Fruit fly (Drosophila melanogaster): ENCODE measurements around the gene CG12204.
A peak's percentile ranks its signal among the peaks of the same experiment; 100 is the strongest.

CG12204 gene

dm6 chrX:19495611-19496583 is 1.7 kb upstream of the CG12204 start (continued):
- TF ChIP-seq cad (GFP tag; optimal IDR thresholded peaks at IDR 0.05) (no peak), fd3F (GFP tag; optimal IDR thresholded peaks at IDR 0.05) (peak; percentile 45), chif (GFP tag; optimal IDR thresholded peaks at IDR 0.05) (peak; percentile 19 to 40), kah (GFP tag; optimal IDR thresholded peaks at IDR 0.05) (no peak), NC2α (GFP tag; optimal IDR thresholded peaks at IDR 0.05) (no peak), sim (GFP tag; IDR thresholded peaks at IDR 0.05) (no peak), Adf1 (GFP tag; IDR thresholded peaks at IDR 0.05) (peak; percentile 29; the same call in 1 of the 2 replicates), CG14860 (GFP tag; IDR thresholded peaks at IDR 0.05; ENCODE audit: partially characterized antibody) (no peak), ems (GFP tag; optimal IDR thresholded peaks at IDR 0.05) (peak; percentile 16), Poxn (GFP tag; IDR thresholded peaks at IDR 0.05) (no peak), CG9932 (GFP tag; IDR thresholded peaks at IDR 0.05) (peak; percentile 67), kni (GFP tag; optimal IDR thresholded peaks at IDR 0.05) (no peak), Sry-β (GFP tag; optimal IDR thresholded peaks at IDR 0.05) (no peak), sens (GFP tag) (peak; percentile 70), Ssrp (tag; optimal IDR thresholded peaks at IDR 0.05) (peak; percentile 50), danr (GFP tag; IDR thresholded peaks at IDR 0.05) (no peak), pros (GFP tag; optimal IDR thresholded peaks at IDR 0.05) (no peak), gcm (GFP tag; optimal IDR thresholded peaks at IDR 0.05) (peak; percentile 2), CG34224 (GFP tag; IDR thresholded peaks at IDR 0.05; ENCODE audit: partially characterized antibody) (no peak), stc (GFP tag; IDR thresholded peaks at IDR 0.05) (peak; percentile 52), ab (GFP tag; optimal IDR thresholded peaks at IDR 0.05) (no peak), CG10462 (GFP tag; optimal IDR thresholded peaks at IDR 0.05) (no peak), Chrac-16 (GFP tag; optimal IDR thresholded peaks at IDR 0.05) (peak; percentile 22), HmgD (GFP tag; optimal IDR thresholded peaks at IDR 0.05) (peak; percentile 15), HmgZ (tag; optimal IDR thresholded peaks at IDR 0.05) (peak; percentile 53), CG31441 (GFP tag; IDR thresholded peaks at IDR 0.05) (peak; percentile 39; the same call in 1 of the 2 replicates)

DNA sequence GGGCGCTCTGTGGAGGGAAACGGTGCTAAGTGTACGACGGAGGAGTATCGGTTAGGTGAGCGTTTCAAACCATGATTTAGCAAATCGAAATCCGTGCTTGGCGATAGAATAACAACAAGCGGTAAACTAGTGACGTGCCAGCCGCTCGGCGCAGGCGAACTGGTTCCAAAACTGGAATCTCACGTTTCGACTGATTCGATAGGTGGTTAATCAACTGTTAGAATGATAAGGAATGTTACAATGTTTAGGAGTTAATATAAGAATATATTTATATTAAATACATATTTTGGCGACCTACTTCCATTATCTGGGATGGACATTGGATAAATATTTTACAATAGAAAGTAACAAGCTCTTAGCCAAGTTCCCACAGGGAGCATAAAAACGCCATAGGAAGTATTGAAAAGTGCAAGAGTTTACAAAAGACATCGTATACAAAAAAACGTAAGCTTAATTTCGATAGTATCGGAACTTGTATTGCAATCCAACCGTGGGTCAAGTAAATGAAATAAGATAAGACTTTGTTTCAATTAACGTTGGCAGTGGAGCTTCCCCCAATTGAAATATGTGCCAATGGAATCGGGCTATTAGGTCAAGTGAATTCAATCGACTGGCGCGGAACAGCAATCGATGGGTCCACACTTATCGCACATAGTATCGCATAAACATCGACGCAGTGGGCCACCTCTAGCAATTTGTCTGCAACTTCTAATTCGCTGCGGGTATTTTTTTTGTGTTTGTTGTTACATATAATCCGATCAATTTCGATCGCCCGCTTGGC is 819 bp upstream of the CG12204 start, which contains the start of the genes ksh, CG14200 and Pfrx:
ksh (minus strand) TSS at position 163 of the 781 bp plus-strand sequence.
CG14200 (plus strand) TSS at position 676 of the 781 bp plus-strand sequence.
Pfrx (plus strand) TSS at position 676 of the 781 bp plus-strand sequence.
- TF ChIP-seq pan (optimal IDR thresholded peaks at IDR 0.05), result no peak
- TF ChIP-seq pan (GFP tag; optimal IDR thresholded peaks at IDR 0.05 in 1 of 2, IDR thresholded peaks at IDR 0.05 in 1 of 2), result no peak
- peak; percentile 19 for TF ChIP-seq CHES-1-like (GFP tag; optimal IDR thresholded peaks at IDR 0.05)
- no peak for TF ChIP-seq CG7556 (GFP tag; optimal IDR thresholded peaks at IDR 0.05)
- no peak for TF ChIP-seq CG4328 (GFP tag; optimal IDR thresholded peaks at IDR 0.05)
- no peak for TF ChIP-seq rib (GFP tag; IDR thresholded peaks at IDR 0.05)
- peak; percentile 94 for TF ChIP-seq CG6791 (GFP tag; IDR thresholded peaks at IDR 0.05; ENCODE audit: partially characterized antibody)
- no peak for TF ChIP-seq CG10147 (GFP tag; optimal IDR thresholded peaks at IDR 0.05)
- TF ChIP-seq fd102C (GFP tag; optimal IDR thresholded peaks at IDR 0.05), result no peak
- peak; percentile 28 for TF ChIP-seq shn (GFP tag; optimal IDR thresholded peaks at IDR 0.05)
- TF ChIP-seq E2f1 (GFP tag; IDR thresholded peaks at IDR 0.05), result no peak
- TF ChIP-seq Taf1 (GFP tag; IDR thresholded peaks at IDR 0.05), result no peak
- no peak for TF ChIP-seq CG33213 (GFP tag; optimal IDR thresholded peaks at IDR 0.05)
- no peak for TF ChIP-seq cg (GFP tag; optimal IDR thresholded peaks at IDR 0.05)
- TF ChIP-seq CG2129 (GFP tag; IDR thresholded peaks at IDR 0.05; ENCODE audit: partially characterized antibody), result peak; percentile 59
- TF ChIP-seq CG12219 (GFP tag; optimal IDR thresholded peaks at IDR 0.05), result no peak
- TF ChIP-seq CG18011 (GFP tag; optimal IDR thresholded peaks at IDR 0.05), result no peak
- TF ChIP-seq CG7928 (GFP tag; optimal IDR thresholded peaks at IDR 0.05), result no peak
- peak; percentile 78 for TF ChIP-seq pzg (GFP tag; optimal IDR thresholded peaks at IDR 0.05)
- peak; percentile 89 for TF ChIP-seq tna (GFP tag; IDR thresholded peaks at IDR 0.05; ENCODE audit: partially characterized antibody)
- no peak for TF ChIP-seq pita (GFP tag; optimal IDR thresholded peaks at IDR 0.05)
- TF ChIP-seq CG3726 (GFP tag; IDR thresholded peaks at IDR 0.05), result no peak

Data from whole organism, embryonic.